Fruit fly (Drosophila melanogaster): ENCODE measurements around the gene Pkc98E.

Gene Pkc98E

dm6 chr3R:29086896-29087295 lies 47.9 kb downstream of the Pkc98E start:
- TF ChIP-seq HLHmδ (GFP tag; optimal IDR thresholded peaks at IDR 0.05), result peak; percentile 36
- TF ChIP-seq Fer1 (GFP tag; optimal IDR thresholded peaks at IDR 0.05), result no peak
- TF ChIP-seq usp (GFP tag; optimal IDR thresholded peaks at IDR 0.05), result no peak
- TF ChIP-seq CG32767 (GFP tag; IDR thresholded peaks at IDR 0.05), result 0 out of 2 replicates have a peak, but pooled peaks have one; percentile 37
- TF ChIP-seq Mad (GFP tag; optimal IDR thresholded peaks at IDR 0.05), result no peak
- TF ChIP-seq sqz (GFP tag; optimal IDR thresholded peaks at IDR 0.05), result no peak
- peak; percentile 14 for TF ChIP-seq CG1832 (GFP tag; optimal IDR thresholded peaks at IDR 0.05)
- no peak for TF ChIP-seq Hey (tag; optimal IDR thresholded peaks at IDR 0.05)
- TF ChIP-seq BEAF-32 (GFP tag; optimal IDR thresholded peaks at IDR 0.05), result no peak
- no peak for TF ChIP-seq CG8944 (GFP tag; optimal IDR thresholded peaks at IDR 0.05)
- peak; percentile 28 for TF ChIP-seq twi (tag; optimal IDR thresholded peaks at IDR 0.05)
- TF ChIP-seq Sox102F (GFP tag; optimal IDR thresholded peaks at IDR 0.05), result no peak
- TF ChIP-seq Atf-2 (GFP tag; optimal IDR thresholded peaks at IDR 0.05), result no peak
- no peak for TF ChIP-seq repo (GFP tag; optimal IDR thresholded peaks at IDR 0.05)
- no peak for TF ChIP-seq Sin3A (optimal IDR thresholded peaks at IDR 0.05)
- no peak for TF ChIP-seq disco-r (GFP tag; optimal IDR thresholded peaks at IDR 0.05)
- TF ChIP-seq CG15269 (tag; optimal IDR thresholded peaks at IDR 0.05), result no peak
- no peak for TF ChIP-seq exex (tag; optimal IDR thresholded peaks at IDR 0.05)
- no peak for TF ChIP-seq CG14965 (GFP tag; optimal IDR thresholded peaks at IDR 0.05; ENCODE audit: borderline replicate concordance)
- peak; percentile 69; the same call in 2 of the 3 replicates for TF ChIP-seq sr (GFP tag; IDR thresholded peaks at IDR 0.05)
- no peak for TF ChIP-seq ham (GFP tag; IDR thresholded peaks at IDR 0.05)
- TF ChIP-seq pnt (GFP tag; optimal IDR thresholded peaks at IDR 0.05), result no peak
- TF ChIP-seq CG1529 (GFP tag; optimal IDR thresholded peaks at IDR 0.05), result no peak
- TF ChIP-seq unc-4 (GFP tag; IDR thresholded peaks at IDR 0.05; ENCODE audit: partially characterized antibody), result no peak
- TF ChIP-seq pan (optimal IDR thresholded peaks at IDR 0.05), result no peak
- no peak for TF ChIP-seq pan (GFP tag; optimal IDR thresholded peaks at IDR 0.05 in 1 of 2, IDR thresholded peaks at IDR 0.05 in 1 of 2)
- TF ChIP-seq CHES-1-like (GFP tag; optimal IDR thresholded peaks at IDR 0.05), result no peak
- TF ChIP-seq gsb-n (tag; optimal IDR thresholded peaks at IDR 0.05), result peak; percentile 60
- TF ChIP-seq Hr39 (optimal IDR thresholded peaks at IDR 0.05), result no peak
- TF ChIP-seq CG8290 (GFP tag; optimal IDR thresholded peaks at IDR 0.05), result no peak
- TF ChIP-seq CG8290 (tag; optimal IDR thresholded peaks at IDR 0.05), result no peak
- TF ChIP-seq rib (GFP tag; IDR thresholded peaks at IDR 0.05), result no peak
- peak; percentile 20; the same call in 1 of the 3 replicates for TF ChIP-seq otp (GFP tag; IDR thresholded peaks at IDR 0.05)
- TF ChIP-seq her (GFP tag; optimal IDR thresholded peaks at IDR 0.05), result no peak
- no peak for TF ChIP-seq CG15011 (GFP tag; optimal IDR thresholded peaks at IDR 0.05)
- no peak for TF ChIP-seq Sry-δ (GFP tag; optimal IDR thresholded peaks at IDR 0.05)
- TF ChIP-seq CG10209 (GFP tag; optimal IDR thresholded peaks at IDR 0.05), result no peak
- no peak for TF ChIP-seq CG6813 (GFP tag; optimal IDR thresholded peaks at IDR 0.05)
- TF ChIP-seq inv (GFP tag; IDR thresholded peaks at IDR 0.05; ENCODE audit: partially characterized antibody), result no peak
- TF ChIP-seq z (GFP tag; IDR thresholded peaks at IDR 0.05), result peak; percentile 71; the same call in 2 of the 3 replicates
- no peak for TF ChIP-seq CG13894 (tag; optimal IDR thresholded peaks at IDR 0.05)
- TF ChIP-seq Ets97D (GFP tag; optimal IDR thresholded peaks at IDR 0.05), result no peak
- no peak for TF ChIP-seq CG13123 (GFP tag; optimal IDR thresholded peaks at IDR 0.05)
- TF ChIP-seq Scr (GFP tag; IDR thresholded peaks at IDR 0.05; ENCODE audit: partially characterized antibody), result no peak
- TF ChIP-seq Eip74EF (GFP tag; optimal IDR thresholded peaks at IDR 0.05), result no peak
- no peak for TF ChIP-seq CG7928 (GFP tag; optimal IDR thresholded peaks at IDR 0.05)
- TF ChIP-seq CG14441 (GFP tag; IDR thresholded peaks at IDR 0.05), result no peak
- peak; percentile 35; the same call in 1 of the 2 replicates for TF ChIP-seq Awh (GFP tag; IDR thresholded peaks at IDR 0.05)
- peak; percentile 73 for TF ChIP-seq CG15479 (GFP tag; optimal IDR thresholded peaks at IDR 0.05)
- no peak for TF ChIP-seq MBD-R2 (GFP tag; IDR thresholded peaks at IDR 0.05)
- TF ChIP-seq lilli (GFP tag; optimal IDR thresholded peaks at IDR 0.05), result no peak
- no peak for TF ChIP-seq CG6272 (GFP tag; IDR thresholded peaks at IDR 0.05)
- no peak for TF ChIP-seq stwl (tag; optimal IDR thresholded peaks at IDR 0.05)
